Fruit fly (Drosophila melanogaster) whole organism, embryonic: Measurements from ENCODE around the gene CG14286.
A peak's percentile ranks its signal among the peaks of the same experiment; 100 is the strongest.

Source experiments
- B-H2 ChIP-seq: fragments of 200-800 bp; sonication (Bioruptor generic); optimal IDR thresholded peaks from 2 replicates; lab custom pipeline; 2018; ENCODE audit warnings: missing biosample characterization, mild to moderate bottlenecking, missing genetic modification characterization
- BEAF-32 ChIP-seq: fragments of 200-800 bp; sonication (Bioruptor generic); optimal IDR thresholded peaks from 3 replicates; lab custom pipeline; 2017; ENCODE audit warnings: missing biosample characterization, missing genetic modification characterization, mild to moderate bottlenecking, moderate library complexity, missing genetic modification reagents
- CG10209 ChIP-seq: fragments of 200-800 bp; sonication (Bioruptor generic); optimal IDR thresholded peaks from 3 replicates; lab custom pipeline; 2017; ENCODE audit warnings: missing biosample characterization, mild to moderate bottlenecking, missing genetic modification characterization, missing genetic modification reagents
- CG10366 ChIP-seq: fragments of 200-800 bp; sonication (Bioruptor generic); IDR thresholded peaks from 2 replicates; pipeline ENCODE4 v1.3.6; 2022; ENCODE audit warnings: missing biosample characterization, missing genetic modification characterization
- CG10959 ChIP-seq: fragments of 200-800 bp; sonication (Bioruptor generic); IDR thresholded peaks from 2 replicates; pipeline ENCODE4 v1.3.6; 2022; ENCODE audit warnings: missing biosample characterization, missing genetic modification characterization
- CG11456 ChIP-seq: fragments of 200-800 bp; sonication (Bioruptor generic); IDR thresholded peaks from 3 replicates; pipeline ENCODE4 v1.3.6; 2022; ENCODE audit warnings: missing biosample characterization, missing genetic modification characterization
- CG13424 ChIP-seq: fragments of 200-800 bp; sonication (Bioruptor generic); optimal IDR thresholded peaks from 2 replicates; lab custom pipeline; 2019; ENCODE audit warnings: missing biosample characterization, mild to moderate bottlenecking, missing genetic modification characterization, moderate library complexity
- CG14050 ChIP-seq: fragments of 200-800 bp; sonication (Bioruptor generic); IDR thresholded peaks from 3 replicates; pipeline ENCODE4 v1.3.6; 2022; ENCODE audit warnings: missing biosample characterization, missing genetic modification characterization
- CG16863 ChIP-seq: fragments of 200-800 bp; sonication (Bioruptor generic); optimal IDR thresholded peaks from 3 replicates; lab custom pipeline; 2016; ENCODE audit warnings: missing biosample characterization, missing genetic modification characterization
- CG17328 ChIP-seq: fragments of 200-800 bp; sonication (Bioruptor generic); IDR thresholded peaks from 2 replicates; pipeline ENCODE4 v1.3.6; 2022; ENCODE audit warnings: missing biosample characterization, missing genetic modification characterization
- CG17802 ChIP-seq: fragments of 200-800 bp; sonication (Bioruptor generic); optimal IDR thresholded peaks from 2 replicates; lab custom pipeline; 2018; ENCODE audit warnings: missing biosample characterization, mild to moderate bottlenecking, missing genetic modification characterization, moderate library complexity
- CG18619 ChIP-seq: fragments of 200-800 bp; sonication (Bioruptor generic); optimal IDR thresholded peaks from 3 replicates; lab custom pipeline; 2017; ENCODE audit warnings: missing biosample characterization, mild to moderate bottlenecking, missing genetic modification characterization
- CG2712 ChIP-seq: fragments of 200-800 bp; optimal IDR thresholded peaks from 3 replicates; lab custom pipeline; 2019; ENCODE audit warnings: missing biosample characterization, mild to moderate bottlenecking, missing genetic modification characterization, moderate library complexity
- CG30431 ChIP-seq: fragments of 200-800 bp; sonication (Bioruptor generic); optimal IDR thresholded peaks from 2 replicates; lab custom pipeline; 2017; ENCODE audit warnings: missing biosample characterization, missing genetic modification characterization
- CG31365 ChIP-seq: fragments of 200-800 bp; sonication (Bioruptor generic); optimal IDR thresholded peaks from 2 replicates; lab custom pipeline; 2018; ENCODE audit warnings: missing biosample characterization, mild to moderate bottlenecking, missing genetic modification characterization
- CG31388 ChIP-seq: fragments of 200-800 bp; sonication (Bioruptor generic); optimal IDR thresholded peaks from 2 replicates; lab custom pipeline; 2016; ENCODE audit warnings: missing biosample characterization, missing genetic modification characterization
- CG34422 ChIP-seq: fragments of 200-800 bp; sonication (Bioruptor generic); IDR thresholded peaks from 3 replicates; pipeline ENCODE4 v1.3.6; 2022; ENCODE audit warnings: missing biosample characterization, missing genetic modification characterization
- CG4707 ChIP-seq: fragments of 200-800 bp; sonication (Bioruptor generic); optimal IDR thresholded peaks from 2 replicates; lab custom pipeline; 2018; ENCODE audit warnings: missing biosample characterization, mild to moderate bottlenecking, missing genetic modification characterization, moderate library complexity
- CG5245 ChIP-seq: fragments of 200-800 bp; sonication (Bioruptor generic); optimal IDR thresholded peaks from 3 replicates; lab custom pipeline; 2016; ENCODE audit warnings: missing biosample characterization, missing genetic modification characterization
- CG8281 ChIP-seq: fragments of 200-800 bp; sonication (Bioruptor generic); optimal IDR thresholded peaks from 2 replicates; lab custom pipeline; 2018; ENCODE audit warnings: missing biosample characterization, mild to moderate bottlenecking, missing genetic modification characterization, moderate library complexity
- CG8765 ChIP-seq: fragments of 200-800 bp; sonication (Bioruptor generic); IDR thresholded peaks from 2 replicates; pipeline ENCODE4 v1.3.6; 2022; ENCODE audit warnings: missing biosample characterization, missing genetic modification characterization
- CG9797 ChIP-seq: fragments of 200-800 bp; sonication (Bioruptor generic); optimal IDR thresholded peaks from 3 replicates; lab custom pipeline; 2018; ENCODE audit warnings: missing biosample characterization, mild to moderate bottlenecking, missing genetic modification characterization
- CrebB ChIP-seq: fragments of 200-800 bp; sonication (Bioruptor generic); optimal IDR thresholded peaks from 3 replicates; lab custom pipeline; 2018; ENCODE audit warnings: missing biosample characterization, mild to moderate bottlenecking, missing genetic modification characterization
- Dip2 ChIP-seq: fragments of 200-800 bp; sonication (Bioruptor generic); IDR thresholded peaks from 2 replicates; pipeline ENCODE4 v1.3.6; 2022; ENCODE audit warnings: missing biosample characterization, missing genetic modification characterization
- Fer1 ChIP-seq: fragments of 200-800 bp; sonication (Bioruptor generic); optimal IDR thresholded peaks from 2 replicates; lab custom pipeline; 2017; ENCODE audit warnings: missing biosample characterization, mild to moderate bottlenecking, missing genetic modification characterization
- HmgZ ChIP-seq: fragments of 200-800 bp; sonication (Bioruptor generic); optimal IDR thresholded peaks from 2 replicates; lab custom pipeline; 2018; ENCODE audit warnings: missing biosample characterization, mild to moderate bottlenecking, missing genetic modification characterization
- Meics ChIP-seq: fragments of 200-800 bp; sonication (Bioruptor generic); optimal IDR thresholded peaks from 2 replicates; lab custom pipeline; 2017; ENCODE audit warnings: missing biosample characterization, mild to moderate bottlenecking, missing genetic modification characterization
- Mes4 ChIP-seq: fragments of 200-800 bp; sonication (Bioruptor generic); optimal IDR thresholded peaks from 2 replicates; lab custom pipeline; 2016; ENCODE audit warnings: missing biosample characterization, missing genetic modification characterization
- Myb ChIP-seq: fragments of 200-800 bp; sonication (Bioruptor generic); optimal IDR thresholded peaks from 2 replicates; lab custom pipeline; 2016; ENCODE audit warnings: missing biosample characterization, missing genetic modification characterization
- NC2β ChIP-seq: fragments of 200-800 bp; sonication (Bioruptor generic); optimal IDR thresholded peaks from 2 replicates; lab custom pipeline; 2016; ENCODE audit warnings: missing biosample characterization, missing genetic modification characterization
- NFAT ChIP-seq: fragments of 200-800 bp; sonication (Bioruptor generic); IDR thresholded peaks from 2 replicates; pipeline ENCODE4 v1.3.6; 2022; ENCODE audit warnings: missing biosample characterization, missing genetic modification characterization
- Scr ChIP-seq: fragments of 200-800 bp; sonication (Bioruptor generic); IDR thresholded peaks from 2 replicates; pipeline ENCODE4 v1.3.6; 2022; ENCODE audit warnings: missing biosample characterization, missing genetic modification characterization; ENCODE audit not compliant: partially characterized antibody
- amos ChIP-seq: fragments of 200-800 bp; sonication (Bioruptor generic); IDR thresholded peaks from 2 replicates; pipeline ENCODE4 v1.3.6; 2022; ENCODE audit warnings: missing biosample characterization, missing genetic modification characterization; ENCODE audit not compliant: partially characterized antibody
- aop ChIP-seq: fragments of 200-800 bp; sonication (Bioruptor generic); IDR thresholded peaks from 2 replicates; pipeline ENCODE4 v1.3.6; 2022; ENCODE audit warnings: missing biosample characterization, missing genetic modification characterization
- bbx ChIP-seq: fragments of 200-800 bp; sonication (Bioruptor generic); IDR thresholded peaks from 2 replicates; pipeline ENCODE4 v1.3.6; 2022; ENCODE audit warnings: missing biosample characterization, missing genetic modification characterization; ENCODE audit not compliant: partially characterized antibody
- bcd ChIP-seq: fragments of 200-800 bp; sonication (Bioruptor generic); optimal IDR thresholded peaks from 2 replicates; lab custom pipeline; 2017; ENCODE audit warnings: missing biosample characterization, mild to moderate bottlenecking, missing genetic modification characterization
- cas ChIP-seq: fragments of 200-800 bp; sonication (Bioruptor generic); IDR thresholded peaks from 2 replicates; pipeline ENCODE4 v1.3.6; 2022; ENCODE audit warnings: missing biosample characterization, missing genetic modification characterization
- dati ChIP-seq: fragments of 200-800 bp; sonication (Bioruptor generic); IDR thresholded peaks from 2 replicates; pipeline ENCODE4 v1.3.6; 2022; ENCODE audit warnings: missing biosample characterization, missing genetic modification characterization
- dm ChIP-seq: fragments of 200-800 bp; sonication (Bioruptor generic); optimal IDR thresholded peaks from 3 replicates; lab custom pipeline; 2016; ENCODE audit warnings: missing biosample characterization, missing genetic modification characterization
- eve ChIP-seq, 2 experiments: fragments of >200 bp; optimal IDR thresholded peaks; 2 replicates each; lab custom pipeline; 2017; ENCODE audit warnings: missing biosample characterization in 2 of 2, missing genetic modification characterization in 2 of 2
- h ChIP-seq: fragments of >200 bp; optimal IDR thresholded peaks from 2 replicates; lab custom pipeline; 2017
- lola ChIP-seq, 3 experiments: fragments of >200 bp in 2 of 3; fragments of 200-800 bp in 1 of 3; sonication (Bioruptor generic) in 1 of 3; optimal IDR thresholded peaks; 2 replicates each; lab custom pipeline; 2017 to 2019; ENCODE audit warnings: missing biosample characterization in 3 of 3, missing genetic modification characterization in 3 of 3, mild to moderate bottlenecking in 1 of 3, moderate library complexity in 1 of 3
- lov ChIP-seq, 2 experiments: fragments of 200-800 bp in 1 of 2; fragments of >200 bp in 1 of 2; sonication (Bioruptor generic) in 1 of 2; IDR thresholded peaks in 1 of 2; optimal IDR thresholded peaks in 1 of 2; 2 replicates in 1 of 2; 3 replicates in 1 of 2; pipeline versions ENCODE4 v1.3.6 to Lab custom; 2017 to 2022; ENCODE audit warnings: missing biosample characterization in 1 of 2, missing genetic modification characterization in 1 of 2
- p53 ChIP-seq: fragments of 200-800 bp; sonication (Bioruptor generic); optimal IDR thresholded peaks from 2 replicates; lab custom pipeline; 2016; ENCODE audit warnings: missing biosample characterization, missing genetic modification characterization
- pnt ChIP-seq: fragments of 200-800 bp; sonication (Bioruptor generic); optimal IDR thresholded peaks from 3 replicates; lab custom pipeline; 2016; ENCODE audit warnings: missing biosample characterization, missing genetic modification characterization
- schlank ChIP-seq: fragments of 200-800 bp; sonication (Bioruptor generic); optimal IDR thresholded peaks from 2 replicates; lab custom pipeline; 2018; ENCODE audit warnings: missing biosample characterization, mild to moderate bottlenecking, missing genetic modification characterization
- sens ChIP-seq: fragments of 200-800 bp; sonication (Bioruptor generic); peaks from one replicate; lab custom pipeline; 2016; ENCODE audit warnings: missing biosample characterization, missing genetic modification characterization
- sisA ChIP-seq: fragments of 200-800 bp; sonication (Bioruptor generic); IDR thresholded peaks from 2 replicates; pipeline ENCODE4 v1.3.6; 2022; ENCODE audit warnings: missing biosample characterization, missing genetic modification characterization
- wdn ChIP-seq: fragments of 200-800 bp; sonication (Bioruptor generic); IDR thresholded peaks from 2 replicates; pipeline ENCODE4 v1.3.6; 2022; ENCODE audit warnings: missing biosample characterization, missing genetic modification characterization
- z ChIP-seq: fragments of 200-800 bp; sonication (Bioruptor generic); IDR thresholded peaks from 3 replicates; pipeline ENCODE4 v1.3.6; 2022; ENCODE audit warnings: missing biosample characterization, missing genetic modification characterization

Gene CG14286

DNA sequence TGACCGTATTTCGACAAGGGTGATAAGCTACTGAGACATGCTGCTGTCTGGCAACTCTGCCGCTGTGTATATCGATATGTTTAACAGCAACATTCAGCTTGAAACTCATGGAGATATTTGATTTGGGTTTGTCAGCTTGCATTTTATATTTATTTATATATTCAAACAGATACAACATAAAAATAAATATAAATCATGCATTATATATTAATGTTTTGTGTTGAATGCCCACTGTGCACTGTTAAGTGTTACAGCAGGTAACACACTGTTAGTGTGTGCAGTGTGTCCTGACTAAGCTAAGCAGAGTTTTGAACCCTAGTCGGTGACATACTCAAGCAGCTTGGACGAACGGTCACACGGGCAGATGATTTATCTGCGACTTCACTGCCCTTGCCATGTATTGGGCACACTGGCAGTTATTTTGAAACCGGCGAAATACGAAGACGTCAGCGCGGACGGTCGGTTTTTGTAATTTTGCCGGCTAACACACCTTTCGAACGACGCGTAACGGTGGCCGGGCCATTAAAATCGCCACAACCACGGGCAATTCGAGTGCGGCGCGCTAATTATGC, 40.2 kb upstream of the CG14286 start, which contains the start of the genes snRNP-U1-C and gukh (continued):
- TF ChIP-seq CG31365 (peak; percentile 18), CG10366 (peak; percentile 89), CrebB (tag; lab: Kevin White, UChicago) (peak; percentile 76), Fer1 (GFP tag; lab: Kevin White, UChicago) (peak; percentile 80), CG17328 (GFP tag; lab: Robert Waterston, UW) (peak; percentile 89), Meics (GFP tag; lab: Kevin White, UChicago) (peak; percentile 73), CG30431 (GFP tag; lab: Kevin White, UChicago) (peak; percentile 46), NC2β (GFP tag; lab: Kevin White, UChicago) (peak; percentile 38), CG13424 (tag; lab: Kevin White, UChicago) (peak; percentile 88), CG31388 (GFP tag; lab: Kevin White, UChicago) (no peak), z (no peak; the same call in 2 of the 3 replicates), CG17802 (tag; lab: Kevin White, UChicago) (peak; percentile 78), p53 (GFP tag; lab: Kevin White, UChicago) (peak; percentile 40), B-H2 (GFP tag; lab: Kevin White, UChicago) (peak; percentile 87), NFAT (GFP tag; lab: Robert Waterston, UW) (peak; percentile 77), CG8765 (GFP tag; lab: Robert Waterston, UW) (peak; percentile 40), CG5245 (GFP tag; lab: Kevin White, UChicago) (peak; percentile 60), CG34422 (GFP tag; lab: Robert Waterston, UW) (peak; percentile 95), HmgZ (tag; lab: Kevin White, UChicago) (peak; percentile 88), bbx (GFP tag; lab: Robert Waterston, UW) (peak; percentile 53; the same call in 1 of the 2 replicates), Scr (GFP tag; lab: Robert Waterston, UW) (peak; percentile 77), amos (GFP tag; lab: Robert Waterston, UW) (peak; percentile 63), CG14050 (GFP tag; lab: Robert Waterston, UW) (peak; percentile 70), CG8281 (tag; lab: Kevin White, UChicago) (peak; percentile 10), cas (peak; percentile 84), eve (GFP tag; optimal IDR thresholded peaks at IDR 0.05; lab: Kevin White, UChicago) (no peak), sisA (GFP tag; lab: Robert Waterston, UW) (peak; percentile 68), lov (optimal IDR thresholded peaks at IDR 0.05; lab: Kevin White, UChicago) (no peak), lov (GFP tag; IDR thresholded peaks at IDR 0.05; lab: Robert Waterston, UW) (0 out of 3 replicates have a peak, but pooled peaks have one; percentile 32), CG4707 (GFP tag; lab: Kevin White, UChicago) (peak; percentile 98), Myb (GFP tag; lab: Kevin White, UChicago) (peak; percentile 70), aop (GFP tag; lab: Robert Waterston, UW) (peak; percentile 58), CG2712 (peak; percentile 88), CG9797 (peak; percentile 99), CG10959 (GFP tag; lab: Robert Waterston, UW) (peak; percentile 56; the same call in 1 of the 2 replicates), dm (peak; percentile 45), CG11456 (GFP tag; lab: Robert Waterston, UW) (peak; percentile 84), CG10209 (GFP tag; lab: Kevin White, UChicago) (peak; percentile 78), lola (GFP tag; optimal IDR thresholded peaks at IDR 0.05; lab: Kevin White, UChicago) (peak in 1 of 3 experiments; percentile 70), sens (GFP tag; lab: Kevin White, UChicago) (peak; percentile 58), BEAF-32 (GFP tag; lab: Kevin White, UChicago) (peak; percentile 79), schlank (tag; lab: Kevin White, UChicago) (peak; percentile 54), CG18619 (GFP tag; lab: Kevin White, UChicago) (peak; percentile 74), Dip2 (no peak), bcd (GFP tag; lab: Kevin White, UChicago) (peak; percentile 77), pnt (GFP tag; lab: Kevin White, UChicago) (peak; percentile 36), h (lab: Kevin White, UChicago) (no peak), Mes4 (GFP tag; lab: Kevin White, UChicago) (no peak), wdn (GFP tag; lab: Robert Waterston, UW) (peak; percentile 85), CG16863 (GFP tag; lab: Kevin White, UChicago) (peak; percentile 11), dati (peak; percentile 61)
